Fruit fly (Drosophila melanogaster) whole organism, embryonic: Measurements from ENCODE around the gene CG43675.

Source experiments
- BEAF-32 ChIP-seq: fragments of 200-800 bp; sonication (Bioruptor generic); optimal IDR thresholded peaks from 3 replicates; lab custom pipeline; 2017; ENCODE audit warnings: missing biosample characterization, missing genetic modification characterization, mild to moderate bottlenecking, moderate library complexity, missing genetic modification reagents
- CG10321 ChIP-seq: fragments of 200-800 bp; sonication (Bioruptor generic); IDR thresholded peaks from 2 replicates; pipeline ENCODE4 v1.3.6; 2022; ENCODE audit warnings: missing biosample characterization, missing genetic modification characterization
- CG10654 ChIP-seq: fragments of 200-800 bp; sonication (Bioruptor generic); optimal IDR thresholded peaks from 2 replicates; lab custom pipeline; 2016; ENCODE audit warnings: missing biosample characterization, missing genetic modification characterization
- CG10979 ChIP-seq: fragments of 200-800 bp; sonication (Bioruptor generic); optimal IDR thresholded peaks from 2 replicates; lab custom pipeline; 2018; ENCODE audit warnings: missing biosample characterization, mild to moderate bottlenecking, missing genetic modification characterization, moderate library complexity
- CG11398 ChIP-seq: fragments of 200-800 bp; sonication (Bioruptor generic); optimal IDR thresholded peaks from 2 replicates; lab custom pipeline; 2016; ENCODE audit warnings: missing biosample characterization, missing genetic modification characterization
- CG11504 ChIP-seq: fragments of 200-800 bp; sonication (Bioruptor generic); optimal IDR thresholded peaks from 3 replicates; lab custom pipeline; 2019; ENCODE audit warnings: missing biosample characterization, mild to moderate bottlenecking, missing genetic modification characterization, moderate library complexity
- CG11560 ChIP-seq: fragments of 200-800 bp; sonication (Bioruptor generic); IDR thresholded peaks from 3 replicates; pipeline ENCODE4 v1.3.6; 2022; ENCODE audit warnings: missing biosample characterization, missing genetic modification characterization
- CG13296 ChIP-seq: fragments of 200-800 bp; sonication (Bioruptor generic); optimal IDR thresholded peaks from 3 replicates; lab custom pipeline; 2018; ENCODE audit warnings: missing biosample characterization, mild to moderate bottlenecking, missing genetic modification characterization
- CG17568 ChIP-seq: fragments of 200-800 bp; sonication (Bioruptor generic); optimal IDR thresholded peaks from 2 replicates; lab custom pipeline; 2018; ENCODE audit warnings: missing biosample characterization, mild to moderate bottlenecking, missing genetic modification characterization, moderate library complexity
- CG17829 ChIP-seq: fragments of 200-800 bp; optimal IDR thresholded peaks from 2 replicates; lab custom pipeline; 2019; ENCODE audit warnings: missing biosample characterization, mild to moderate bottlenecking, missing genetic modification characterization, moderate library complexity
- CG18764 ChIP-seq: fragments of 200-800 bp; sonication (Bioruptor generic); optimal IDR thresholded peaks from 3 replicates; lab custom pipeline; 2016; ENCODE audit warnings: missing biosample characterization, missing genetic modification characterization
- CG2116 ChIP-seq: fragments of 200-800 bp; sonication (Bioruptor generic); optimal IDR thresholded peaks from 3 replicates; lab custom pipeline; 2018; ENCODE audit warnings: missing biosample characterization, mild to moderate bottlenecking, missing genetic modification characterization
- CG3163 ChIP-seq: fragments of 200-800 bp; sonication (Bioruptor generic); optimal IDR thresholded peaks from 3 replicates; lab custom pipeline; 2016; ENCODE audit warnings: missing biosample characterization, missing genetic modification characterization
- CG33557 ChIP-seq: fragments of 200-800 bp; sonication (Bioruptor generic); optimal IDR thresholded peaks from 2 replicates; lab custom pipeline; 2019; ENCODE audit warnings: missing biosample characterization, mild to moderate bottlenecking, missing genetic modification characterization, moderate library complexity
- CG3407 ChIP-seq: fragments of 200-800 bp; sonication (Bioruptor generic); optimal IDR thresholded peaks from 2 replicates; lab custom pipeline; 2018; ENCODE audit warnings: missing biosample characterization, mild to moderate bottlenecking, missing genetic modification characterization
- CG4707 ChIP-seq: fragments of 200-800 bp; sonication (Bioruptor generic); optimal IDR thresholded peaks from 2 replicates; lab custom pipeline; 2018; ENCODE audit warnings: missing biosample characterization, mild to moderate bottlenecking, missing genetic modification characterization, moderate library complexity
- CG5245 ChIP-seq: fragments of 200-800 bp; sonication (Bioruptor generic); optimal IDR thresholded peaks from 3 replicates; lab custom pipeline; 2016; ENCODE audit warnings: missing biosample characterization, missing genetic modification characterization
- CG7357 ChIP-seq: fragments of 200-800 bp; sonication (Bioruptor generic); IDR thresholded peaks from 3 replicates; pipeline ENCODE4 v1.3.6; 2022; ENCODE audit warnings: missing biosample characterization, missing genetic modification characterization
- Dek ChIP-seq: fragments of 200-800 bp; sonication (Bioruptor generic); optimal IDR thresholded peaks from 3 replicates; lab custom pipeline; 2019; ENCODE audit warnings: missing biosample characterization, mild to moderate bottlenecking, missing genetic modification characterization, moderate library complexity
- Dref ChIP-seq: fragments of 200-800 bp; sonication (Bioruptor generic); IDR thresholded peaks from 2 replicates; pipeline ENCODE4 v1.3.6; 2022; ENCODE audit warnings: missing biosample characterization, missing genetic modification characterization
- Hr3 ChIP-seq: fragments of 200-800 bp; sonication (Bioruptor generic); optimal IDR thresholded peaks from 3 replicates; lab custom pipeline; 2016; ENCODE audit warnings: missing biosample characterization, missing genetic modification characterization
- Myb ChIP-seq: fragments of 200-800 bp; sonication (Bioruptor generic); optimal IDR thresholded peaks from 2 replicates; lab custom pipeline; 2016; ENCODE audit warnings: missing biosample characterization, missing genetic modification characterization
- Nf-YB ChIP-seq: fragments of 200-800 bp; sonication (Bioruptor generic); optimal IDR thresholded peaks from 3 replicates; lab custom pipeline; 2019; ENCODE audit warnings: missing biosample characterization, mild to moderate bottlenecking, missing genetic modification characterization, moderate library complexity
- Nf-YC ChIP-seq: fragments of 200-800 bp; optimal IDR thresholded peaks from 3 replicates; lab custom pipeline; 2019; ENCODE audit warnings: missing biosample characterization, mild to moderate bottlenecking, missing genetic modification characterization, moderate library complexity
- Oli ChIP-seq: fragments of 200-800 bp; sonication (Bioruptor generic); optimal IDR thresholded peaks from 2 replicates; lab custom pipeline; 2018; ENCODE audit warnings: missing biosample characterization, mild to moderate bottlenecking, missing genetic modification characterization, moderate library complexity
- Optix ChIP-seq: fragments of 200-800 bp; sonication (Bioruptor generic); IDR thresholded peaks from 3 replicates; pipeline ENCODE4 v1.3.6; 2022; ENCODE audit warnings: missing biosample characterization, missing genetic modification characterization
- Ravus ChIP-seq: fragments of 200-800 bp; sonication (Bioruptor generic); IDR thresholded peaks from 2 replicates; pipeline ENCODE4 v1.3.6; 2022; ENCODE audit warnings: missing biosample characterization, missing genetic modification characterization
- Side ChIP-seq: fragments of 200-800 bp; sonication (Bioruptor generic); optimal IDR thresholded peaks from 2 replicates; lab custom pipeline; 2016; ENCODE audit warnings: missing biosample characterization, missing genetic modification characterization
- Ssrp ChIP-seq: fragments of 200-800 bp; sonication (Bioruptor generic); optimal IDR thresholded peaks from 2 replicates; lab custom pipeline; 2018; ENCODE audit warnings: missing biosample characterization, mild to moderate bottlenecking, missing genetic modification characterization, moderate library complexity
- Tbp ChIP-seq: fragments of >200 bp; optimal IDR thresholded peaks from 2 replicates; lab custom pipeline; 2018; ENCODE audit warnings: missing biosample characterization, missing genetic modification characterization
- br ChIP-seq: fragments of >200 bp; optimal IDR thresholded peaks from 2 replicates; lab custom pipeline; 2017
- chif ChIP-seq, 2 experiments: fragments of 200-800 bp; sonication (Bioruptor generic); optimal IDR thresholded peaks; 3 replicates each; lab custom pipeline; 2016; ENCODE audit warnings: missing biosample characterization in 2 of 2, missing genetic modification characterization in 2 of 2
- corto ChIP-seq: fragments of 200-800 bp; sonication (Bioruptor generic); optimal IDR thresholded peaks from 2 replicates; lab custom pipeline; 2016; ENCODE audit warnings: missing biosample characterization, mild to moderate bottlenecking, missing genetic modification characterization, moderate library complexity
- croc ChIP-seq: fragments of 200-800 bp; sonication (Bioruptor generic); conservative IDR thresholded peaks from 3 replicates; pipeline ENCODE4 v1.3.6; 2022; ENCODE audit warnings: missing biosample characterization, missing genetic modification characterization
- dpn ChIP-seq, 2 experiments: fragments of 200-800 bp; sonication (Bioruptor generic); optimal IDR thresholded peaks; 3 replicates each; lab custom pipeline; 2016; ENCODE audit warnings: missing biosample characterization in 2 of 2, missing genetic modification characterization in 2 of 2
- emc ChIP-seq: fragments of 200-800 bp; sonication (Bioruptor generic); optimal IDR thresholded peaks from 2 replicates; lab custom pipeline; 2016; ENCODE audit warnings: missing biosample characterization, missing genetic modification characterization
- ems ChIP-seq: fragments of 200-800 bp; sonication (Bioruptor generic); optimal IDR thresholded peaks from 3 replicates; lab custom pipeline; 2016; ENCODE audit warnings: missing biosample characterization, missing genetic modification characterization
- eve ChIP-seq, 2 experiments: fragments of >200 bp; optimal IDR thresholded peaks; 2 replicates each; lab custom pipeline; 2017; ENCODE audit warnings: missing biosample characterization in 2 of 2, missing genetic modification characterization in 2 of 2
- gcm ChIP-seq: fragments of 200-800 bp; sonication (Bioruptor generic); optimal IDR thresholded peaks from 2 replicates; lab custom pipeline; 2019; ENCODE audit warnings: missing biosample characterization, mild to moderate bottlenecking, missing genetic modification characterization, moderate library complexity
- gsb ChIP-seq: fragments of 200-800 bp; sonication (Bioruptor generic); IDR thresholded peaks from 2 replicates; pipeline ENCODE4 v1.3.6; 2022; ENCODE audit warnings: missing biosample characterization, missing genetic modification characterization
- ham ChIP-seq: fragments of 200-800 bp; sonication (Bioruptor generic); IDR thresholded peaks from 2 replicates; pipeline ENCODE4 v1.3.6; 2022; ENCODE audit warnings: missing biosample characterization, missing genetic modification characterization
- kni ChIP-seq: fragments of 200-800 bp; sonication (Bioruptor generic); optimal IDR thresholded peaks from 3 replicates; lab custom pipeline; 2017; ENCODE audit warnings: mild to moderate bottlenecking, missing biosample characterization, missing genetic modification reagents, missing genetic modification characterization
- lbe ChIP-seq: fragments of 200-800 bp; sonication (Bioruptor generic); optimal IDR thresholded peaks from 2 replicates; lab custom pipeline; 2016; ENCODE audit warnings: missing biosample characterization, mild to moderate bottlenecking, missing genetic modification characterization
- luna ChIP-seq: fragments of 200-800 bp; sonication (Bioruptor generic); optimal IDR thresholded peaks from 2 replicates; lab custom pipeline; 2016; ENCODE audit warnings: missing biosample characterization, missing genetic modification characterization
- mirr ChIP-seq: fragments of 200-800 bp; sonication (Bioruptor generic); optimal IDR thresholded peaks from 3 replicates; lab custom pipeline; 2018; ENCODE audit warnings: missing biosample characterization, mild to moderate bottlenecking, missing genetic modification characterization
- nerfin-2 ChIP-seq: fragments of 200-800 bp; sonication (Bioruptor generic); IDR thresholded peaks from 2 replicates; pipeline ENCODE4 v1.3.6; 2022; ENCODE audit warnings: missing biosample characterization, missing genetic modification characterization; ENCODE audit not compliant: partially characterized antibody
- pita ChIP-seq: fragments of 200-800 bp; sonication (Bioruptor generic); optimal IDR thresholded peaks from 2 replicates; lab custom pipeline; 2017; ENCODE audit warnings: missing biosample characterization, mild to moderate bottlenecking, missing genetic modification characterization
- run ChIP-seq: fragments of 200-800 bp; sonication (Bioruptor generic); optimal IDR thresholded peaks from 3 replicates; lab custom pipeline; 2018; ENCODE audit warnings: missing biosample characterization, mild to moderate bottlenecking, missing genetic modification characterization
- salm ChIP-seq: fragments of 200-800 bp; sonication (Bioruptor generic); optimal IDR thresholded peaks from 2 replicates; lab custom pipeline; 2018; ENCODE audit warnings: missing biosample characterization, mild to moderate bottlenecking, missing genetic modification characterization
- sqz ChIP-seq: fragments of 200-800 bp; sonication (Bioruptor generic); optimal IDR thresholded peaks from 3 replicates; lab custom pipeline; 2018; ENCODE audit warnings: missing biosample characterization, mild to moderate bottlenecking, missing genetic modification characterization
- toy ChIP-seq: fragments of 200-800 bp; sonication (Bioruptor generic); IDR thresholded peaks from 2 replicates; pipeline ENCODE4 v1.3.6; 2022; ENCODE audit warnings: missing biosample characterization, missing genetic modification characterization
- tup ChIP-seq: fragments of 200-800 bp; sonication (Bioruptor generic); optimal IDR thresholded peaks from 2 replicates; lab custom pipeline; 2016; ENCODE audit warnings: missing biosample characterization, mild to moderate bottlenecking, missing genetic modification characterization, moderate library complexity

Gene CG43675

DNA sequence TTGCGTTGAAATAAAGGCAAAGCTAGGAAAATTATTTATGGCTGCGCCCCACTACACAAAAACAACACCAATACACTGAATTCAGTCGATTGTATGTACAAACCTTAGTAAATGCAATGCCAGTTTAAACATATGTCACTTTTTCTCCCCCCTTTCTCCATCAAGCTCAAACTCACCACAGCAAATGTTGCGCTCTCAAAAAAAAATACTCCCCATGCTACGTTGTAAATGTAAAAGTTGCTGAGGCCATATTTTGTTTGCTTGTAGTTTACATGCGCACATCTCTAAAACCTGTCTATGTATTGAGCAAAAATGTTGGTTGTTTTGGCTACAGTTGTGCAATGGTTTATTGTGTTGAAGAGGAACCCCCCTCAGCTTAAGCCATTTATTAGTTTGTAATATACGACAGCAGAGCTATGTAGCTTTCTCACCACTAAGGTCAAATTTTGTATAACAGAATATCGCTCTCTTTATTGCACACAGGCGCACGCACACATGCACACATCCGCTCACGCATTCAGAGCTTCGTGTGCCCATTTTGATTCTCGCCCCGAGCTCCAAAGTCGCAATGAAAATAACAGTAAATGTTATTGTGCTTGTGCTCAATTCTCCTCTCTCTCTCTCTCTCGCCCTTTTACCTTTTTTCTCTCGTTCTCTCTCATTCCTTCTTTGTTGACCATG lies 2.6 kb upstream of the CG43675 start (continued):
- TF ChIP-seq CG11560 (tag; lab: Robert Waterston, UW): no peak
- TF ChIP-seq pita (GFP tag; lab: Kevin White, UChicago): no peak
- TF ChIP-seq BEAF-32 (GFP tag; lab: Kevin White, UChicago): no peak
- no peak for TF ChIP-seq Tbp
- no peak for TF ChIP-seq Nf-YB (GFP tag; lab: Kevin White, UChicago)
- TF ChIP-seq CG17829 (tag; lab: Kevin White, UChicago): no peak
- no peak for TF ChIP-seq br
- TF ChIP-seq CG18764 (GFP tag; lab: Kevin White, UChicago): no peak
- no peak for TF ChIP-seq tup (GFP tag; lab: Kevin White, UChicago)
- peak; percentile 86 for TF ChIP-seq mirr (GFP tag; lab: Kevin White, UChicago)
- TF ChIP-seq gcm: no peak
- TF ChIP-seq CG13296: no peak
- no peak for TF ChIP-seq croc
- no peak for TF ChIP-seq CG7357
- peak; percentile 23 for TF ChIP-seq CG33557 (GFP tag; lab: Kevin White, UChicago)
- TF ChIP-seq eve (GFP tag; optimal IDR thresholded peaks at IDR 0.05; lab: Kevin White, UChicago): peak in 1 of 2 experiments; percentile 63
- no peak for TF ChIP-seq Myb (GFP tag; lab: Kevin White, UChicago)
- TF ChIP-seq CG4707 (GFP tag; lab: Kevin White, UChicago): no peak
- no peak for TF ChIP-seq ems (GFP tag; lab: Kevin White, UChicago)
- no peak for TF ChIP-seq CG5245 (GFP tag; lab: Kevin White, UChicago)
- no peak for TF ChIP-seq emc (GFP tag; lab: Kevin White, UChicago)
- no peak for TF ChIP-seq Hr3
- no peak for TF ChIP-seq CG11398 (GFP tag; lab: Kevin White, UChicago)
- no peak for TF ChIP-seq Dref (GFP tag; lab: Robert Waterston, UW)
- no peak for TF ChIP-seq lbe (GFP tag; lab: Kevin White, UChicago)
- TF ChIP-seq CG11504 (tag; lab: Kevin White, UChicago): peak; percentile 94
- no peak for TF ChIP-seq CG3163 (GFP tag; lab: Kevin White, UChicago)
- TF ChIP-seq, all 482 proteins: peak for 31

DNA sequence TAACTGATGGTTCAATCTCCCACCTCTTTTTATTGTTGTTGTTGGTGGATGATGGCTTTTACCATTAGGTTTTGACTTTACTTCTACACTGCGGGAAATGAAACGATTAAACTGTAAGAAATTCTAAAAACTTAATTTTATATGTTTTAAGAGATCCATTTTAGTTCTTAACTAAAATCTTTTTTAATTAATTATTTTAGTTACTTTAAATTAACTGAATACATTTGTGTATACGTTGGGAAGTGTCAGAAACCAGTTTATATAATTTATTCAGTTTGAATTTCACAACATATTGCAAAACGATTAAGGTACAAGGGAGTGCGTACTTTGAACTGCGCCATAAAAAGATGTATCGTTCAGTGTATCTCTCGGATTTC lies 2.0 kb upstream of the CG43675 start:
- TF ChIP-seq CG10321: no peak
- peak; percentile 71 for TF ChIP-seq CG2116 (GFP tag; lab: Kevin White, UChicago)
- no peak for TF ChIP-seq nerfin-2 (GFP tag; lab: Robert Waterston, UW)
- peak; percentile 88 for TF ChIP-seq Ssrp
- no peak for TF ChIP-seq kni (GFP tag; lab: Kevin White, UChicago)
- peak; percentile 89 for TF ChIP-seq Dek (tag; lab: Kevin White, UChicago)
- TF ChIP-seq dpn (GFP tag; optimal IDR thresholded peaks at IDR 0.05; lab: Kevin White, UChicago): peak; percentile 56 to 84
- TF ChIP-seq Ravus (GFP tag; lab: Robert Waterston, UW): no peak
- no peak for TF ChIP-seq toy (GFP tag; lab: Robert Waterston, UW)
- no peak for TF ChIP-seq gsb (GFP tag; lab: Robert Waterston, UW)
- peak; percentile 78 for TF ChIP-seq Nf-YC (tag; lab: Kevin White, UChicago)
- TF ChIP-seq CG10654: peak; percentile 75
- peak; percentile 93 for TF ChIP-seq CG10979 (tag; lab: Kevin White, UChicago)
- peak; percentile 85 for TF ChIP-seq salm
- TF ChIP-seq Side (GFP tag; lab: Kevin White, UChicago): peak; percentile 17
- TF ChIP-seq chif (GFP tag; optimal IDR thresholded peaks at IDR 0.05; lab: Kevin White, UChicago): peak; percentile 32 to 41
- peak; percentile 74 for TF ChIP-seq run (tag; lab: Kevin White, UChicago)
- TF ChIP-seq Optix (GFP tag; lab: Robert Waterston, UW): no peak
- peak; percentile 89 for TF ChIP-seq Oli
- TF ChIP-seq sqz (GFP tag; lab: Kevin White, UChicago): peak; percentile 24
- no peak for TF ChIP-seq luna (GFP tag; lab: Kevin White, UChicago)
- peak; percentile 46 for TF ChIP-seq corto (GFP tag; lab: Kevin White, UChicago)
- peak; percentile 84 for TF ChIP-seq CG3407
- TF ChIP-seq CG17568: peak; percentile 81
- no peak for TF ChIP-seq ham
